Worm (Caenorhabditis elegans): ENCODE data around the gene W04G3.11.

The W04G3.11 gene

ce11 chrX:11120808-11121207 is 31.8 kb downstream of the W04G3.11 start, which contains the start of gene R08B4.3:
R08B4.3 (minus strand) TSS chrX:11121005.
- no peak for TF ChIP-seq tbx-11 (GFP tag; IDR thresholded peaks at IDR 0.05)
- TF ChIP-seq tbx-37 (GFP tag; conservative IDR thresholded peaks at IDR 0.05): no peak
- no peak for TF ChIP-seq ceh-36 (tag; optimal IDR thresholded peaks at IDR 0.05)
- TF ChIP-seq hmbx-1 (tag; optimal IDR thresholded peaks at IDR 0.05): no peak
- no peak for TF ChIP-seq B0310.2 (tag; optimal IDR thresholded peaks at IDR 0.05)
- TF ChIP-seq aly-1 (tag; optimal IDR thresholded peaks at IDR 0.05): no peak
- TF ChIP-seq tra-4 (tag; optimal IDR thresholded peaks at IDR 0.05): no peak
- TF ChIP-seq scrt-1 (GFP tag; IDR thresholded peaks at IDR 0.05): no peak
- no peak for TF ChIP-seq sea-1 (GFP tag; conservative IDR thresholded peaks at IDR 0.05)
- TF ChIP-seq ama-1 (optimal IDR thresholded peaks at IDR 0.05): no peak
- TF ChIP-seq ets-7 (tag; optimal IDR thresholded peaks at IDR 0.05): no peak
- no peak for TF ChIP-seq F13C5.2 (tag; optimal IDR thresholded peaks at IDR 0.05)
- TF ChIP-seq flt-1 (GFP tag; IDR thresholded peaks at IDR 0.05): no peak
- TF ChIP-seq hnd-1 (tag; optimal IDR thresholded peaks at IDR 0.05): no peak
- TF ChIP-seq hmg-4 (GFP tag; optimal IDR thresholded peaks at IDR 0.05): no peak
- TF ChIP-seq ceh-13 (GFP tag; optimal IDR thresholded peaks at IDR 0.05): no peak
- no peak for TF ChIP-seq pes-1 (GFP tag; IDR thresholded peaks at IDR 0.05)

- TF ChIP-seq hmbx-1 (tag; optimal IDR thresholded peaks at IDR 0.05): no peak
- no peak for TF ChIP-seq ets-7 (tag; optimal IDR thresholded peaks at IDR 0.05)
- TF ChIP-seq ceh-13 (GFP tag; optimal IDR thresholded peaks at IDR 0.05): no peak
- TF ChIP-seq scrt-1 (GFP tag; IDR thresholded peaks at IDR 0.05): no peak
- TF ChIP-seq aly-1 (tag; optimal IDR thresholded peaks at IDR 0.05): no peak
- TF ChIP-seq ama-1 (optimal IDR thresholded peaks at IDR 0.05): no peak
- no peak for TF ChIP-seq tbx-37 (GFP tag; conservative IDR thresholded peaks at IDR 0.05)
- no peak for TF ChIP-seq pes-1 (GFP tag; IDR thresholded peaks at IDR 0.05)
- TF ChIP-seq ceh-36 (tag; optimal IDR thresholded peaks at IDR 0.05): no peak
- TF ChIP-seq hnd-1 (tag; optimal IDR thresholded peaks at IDR 0.05): no peak
- TF ChIP-seq tbx-11 (GFP tag; IDR thresholded peaks at IDR 0.05): no peak
- no peak for TF ChIP-seq flt-1 (GFP tag; IDR thresholded peaks at IDR 0.05)
- TF ChIP-seq F13C5.2 (tag; optimal IDR thresholded peaks at IDR 0.05): no peak
- TF ChIP-seq B0310.2 (tag; optimal IDR thresholded peaks at IDR 0.05): no peak
- no peak for TF ChIP-seq sea-1 (GFP tag; conservative IDR thresholded peaks at IDR 0.05)
- TF ChIP-seq hmg-4 (GFP tag; optimal IDR thresholded peaks at IDR 0.05): no peak
Measured at ce11 chrX:11122412-11122811, 33.4 kb downstream of the W04G3.11 start.

ce11 chrX:11123998-11124397 is 35.0 kb downstream of the W04G3.11 start:
- TF ChIP-seq F13C5.2 (tag; optimal IDR thresholded peaks at IDR 0.05) (no peak), sea-1 (GFP tag; conservative IDR thresholded peaks at IDR 0.05) (no peak), tbx-11 (GFP tag; IDR thresholded peaks at IDR 0.05) (no peak), ceh-36 (tag; optimal IDR thresholded peaks at IDR 0.05) (no peak), flt-1 (GFP tag; IDR thresholded peaks at IDR 0.05) (no peak), ets-7 (tag; optimal IDR thresholded peaks at IDR 0.05) (no peak), aly-1 (tag; optimal IDR thresholded peaks at IDR 0.05) (no peak), B0310.2 (tag; optimal IDR thresholded peaks at IDR 0.05) (no peak), ceh-13 (GFP tag; optimal IDR thresholded peaks at IDR 0.05) (no peak), ama-1 (optimal IDR thresholded peaks at IDR 0.05) (no peak), scrt-1 (GFP tag; IDR thresholded peaks at IDR 0.05) (no peak), pes-1 (GFP tag; IDR thresholded peaks at IDR 0.05) (no peak), hnd-1 (tag; optimal IDR thresholded peaks at IDR 0.05) (no peak), hmg-4 (GFP tag; optimal IDR thresholded peaks at IDR 0.05) (no peak), hmbx-1 (tag; optimal IDR thresholded peaks at IDR 0.05) (no peak), tbx-37 (GFP tag; conservative IDR thresholded peaks at IDR 0.05) (no peak), tra-4 (tag; optimal IDR thresholded peaks at IDR 0.05) (no peak)

ce11 chrX:11125520-11125919 is 36.5 kb downstream of the W04G3.11 start, which contains the start of gene alr-1:
alr-1 (minus strand) TSS chrX:11125620.
- TF ChIP-seq tra-4 (tag; optimal IDR thresholded peaks at IDR 0.05): no peak
- TF ChIP-seq ets-7 (tag; optimal IDR thresholded peaks at IDR 0.05): no peak
- no peak for TF ChIP-seq scrt-1 (GFP tag; IDR thresholded peaks at IDR 0.05)
- no peak for TF ChIP-seq pes-1 (GFP tag; IDR thresholded peaks at IDR 0.05)

- no peak for TF ChIP-seq hmg-4 (GFP tag; optimal IDR thresholded peaks at IDR 0.05)
- no peak for TF ChIP-seq ceh-13 (GFP tag; optimal IDR thresholded peaks at IDR 0.05)
- TF ChIP-seq tbx-11 (GFP tag; IDR thresholded peaks at IDR 0.05): no peak
- TF ChIP-seq aly-1 (tag; optimal IDR thresholded peaks at IDR 0.05): no peak
- no peak for TF ChIP-seq hnd-1 (tag; optimal IDR thresholded peaks at IDR 0.05)
- no peak for TF ChIP-seq tra-4 (tag; optimal IDR thresholded peaks at IDR 0.05)
- TF ChIP-seq F13C5.2 (tag; optimal IDR thresholded peaks at IDR 0.05): no peak
- TF ChIP-seq tbx-37 (GFP tag; conservative IDR thresholded peaks at IDR 0.05): no peak
- no peak for TF ChIP-seq pes-1 (GFP tag; IDR thresholded peaks at IDR 0.05)
- TF ChIP-seq B0310.2 (tag; optimal IDR thresholded peaks at IDR 0.05): no peak
- no peak for TF ChIP-seq ets-7 (tag; optimal IDR thresholded peaks at IDR 0.05)
- TF ChIP-seq hmbx-1 (tag; optimal IDR thresholded peaks at IDR 0.05): no peak
- no peak for TF ChIP-seq ama-1 (optimal IDR thresholded peaks at IDR 0.05)
- no peak for TF ChIP-seq sea-1 (GFP tag; conservative IDR thresholded peaks at IDR 0.05)
- TF ChIP-seq scrt-1 (GFP tag; IDR thresholded peaks at IDR 0.05): no peak
- no peak for TF ChIP-seq ceh-36 (tag; optimal IDR thresholded peaks at IDR 0.05)
Measured at ce11 chrX:11126259-11126658, 37.3 kb downstream of the W04G3.11 start.

- TF ChIP-seq F13C5.2 (tag; optimal IDR thresholded peaks at IDR 0.05): no peak
- no peak for TF ChIP-seq pes-1 (GFP tag; IDR thresholded peaks at IDR 0.05)
- TF ChIP-seq sea-1 (GFP tag; conservative IDR thresholded peaks at IDR 0.05): no peak
- no peak for TF ChIP-seq aly-1 (tag; optimal IDR thresholded peaks at IDR 0.05)
- TF ChIP-seq hmg-4 (GFP tag; optimal IDR thresholded peaks at IDR 0.05): no peak
- no peak for TF ChIP-seq ets-7 (tag; optimal IDR thresholded peaks at IDR 0.05)
- no peak for TF ChIP-seq scrt-1 (GFP tag; IDR thresholded peaks at IDR 0.05)
- no peak for TF ChIP-seq B0310.2 (tag; optimal IDR thresholded peaks at IDR 0.05)
- TF ChIP-seq ceh-13 (GFP tag; optimal IDR thresholded peaks at IDR 0.05): no peak
- TF ChIP-seq flt-1 (GFP tag; IDR thresholded peaks at IDR 0.05): no peak
- TF ChIP-seq tbx-11 (GFP tag; IDR thresholded peaks at IDR 0.05): no peak
- no peak for TF ChIP-seq ama-1 (optimal IDR thresholded peaks at IDR 0.05)
- no peak for TF ChIP-seq tra-4 (tag; optimal IDR thresholded peaks at IDR 0.05)
- no peak for TF ChIP-seq hmbx-1 (tag; optimal IDR thresholded peaks at IDR 0.05)
- no peak for TF ChIP-seq hnd-1 (tag; optimal IDR thresholded peaks at IDR 0.05)
- TF ChIP-seq tbx-37 (GFP tag; conservative IDR thresholded peaks at IDR 0.05): no peak
- TF ChIP-seq ceh-36 (tag; optimal IDR thresholded peaks at IDR 0.05): no peak
Measured at ce11 chrX:11132260-11132659, 43.3 kb downstream of the W04G3.11 start.

Data from whole organism, early embryonic.